Fruit fly (Drosophila melanogaster) Kc167 (cell line): ENCODE measurements around the gene CG9626.

ENCODE experiments used
- Myc ChIP-seq: fragments of >200 bp; optimal IDR thresholded peaks from 2 replicates; lab custom pipeline; 2017; ENCODE audit warnings: missing external identifiers
- Sin3A ChIP-seq: fragments of >200 bp; optimal IDR thresholded peaks from 2 replicates; lab custom pipeline; 2018; ENCODE audit warnings: missing external identifiers
- insv ChIP-seq: fragments of >200 bp; optimal IDR thresholded peaks from 3 replicates; lab custom pipeline; 2018; ENCODE audit warnings: missing external identifiers
- psq ChIP-seq: fragments of >200 bp; optimal IDR thresholded peaks from 2 replicates; lab custom pipeline; 2017; ENCODE audit warnings: missing external identifiers
- ttk ChIP-seq: sonication (Bioruptor generic); optimal IDR thresholded peaks from 2 replicates; lab custom pipeline; 2017; ENCODE audit warnings: missing external identifiers

DNA sequence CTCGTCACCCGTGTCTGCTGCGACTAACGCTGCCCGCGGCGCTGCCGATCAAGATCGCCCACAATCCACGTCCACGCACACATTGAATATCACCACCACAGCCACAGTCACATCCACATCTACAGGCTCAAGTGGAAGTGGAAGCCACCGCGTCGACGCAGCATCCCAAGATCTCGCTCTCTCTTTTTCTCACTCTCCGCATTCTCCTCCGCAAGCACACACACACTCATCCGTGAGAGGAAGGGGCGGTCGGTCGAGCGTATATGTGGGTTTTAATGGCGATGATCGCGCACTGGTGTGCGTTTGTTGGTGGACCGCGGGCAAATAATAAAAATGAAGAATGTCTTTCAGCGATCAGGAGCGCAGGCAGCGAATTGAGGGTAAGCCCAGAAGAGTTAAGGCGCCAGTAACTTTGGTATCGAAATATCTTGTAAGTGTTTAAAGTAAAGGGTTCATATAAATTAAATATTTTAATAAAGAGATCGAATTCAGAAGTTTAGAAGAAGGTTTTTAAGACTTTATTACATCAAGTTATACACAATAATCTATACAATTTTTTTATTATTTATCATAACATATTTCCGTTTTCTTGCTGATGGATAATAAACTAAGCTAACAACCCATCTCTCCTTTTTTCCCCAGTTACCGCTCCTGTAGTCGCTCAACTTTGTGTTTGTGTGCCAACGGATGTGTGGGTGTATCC, 33.1 kb upstream of the CG9626 start, which contains the start of gene Poxm:
- TF ChIP-seq psq (lab: Kevin White, UChicago) (no peak), Sin3A (no peak), ttk (lab: Kevin White, UChicago) (no peak), Myc (lab: Kevin White, UChicago) (no peak), insv (lab: Kevin White, UChicago) (no peak)
